Fruit fly (Drosophila melanogaster) whole organism, embryonic: ENCODE data around the gene CG18281.
A peak's percentile ranks its signal among the peaks of the same experiment; 100 is the strongest.

Source experiments
- Abd-B ChIP-seq: fragments of 200-800 bp; sonication (Bioruptor generic); optimal IDR thresholded peaks from 2 replicates; lab custom pipeline; 2018; ENCODE audit warnings: missing biosample characterization, mild to moderate bottlenecking, missing genetic modification characterization, moderate library complexity
- Ada2b ChIP-seq: fragments of 200-800 bp; sonication (Bioruptor generic); IDR thresholded peaks from 2 replicates; pipeline ENCODE4 v1.3.6; 2022; ENCODE audit warnings: missing biosample characterization, missing genetic modification characterization
- Atf3 ChIP-seq: fragments of 200-800 bp; sonication (Bioruptor generic); optimal IDR thresholded peaks from 3 replicates; lab custom pipeline; 2016; ENCODE audit warnings: missing biosample characterization, missing genetic modification characterization
- C15 ChIP-seq: fragments of 200-800 bp; sonication (Bioruptor generic); IDR thresholded peaks from 3 replicates; pipeline ENCODE4 v1.3.6; 2022; ENCODE audit warnings: missing biosample characterization, missing genetic modification characterization
- CG10654 ChIP-seq: fragments of 200-800 bp; sonication (Bioruptor generic); optimal IDR thresholded peaks from 2 replicates; lab custom pipeline; 2016; ENCODE audit warnings: missing biosample characterization, missing genetic modification characterization
- CG11560 ChIP-seq: fragments of 200-800 bp; sonication (Bioruptor generic); IDR thresholded peaks from 3 replicates; pipeline ENCODE4 v1.3.6; 2022; ENCODE audit warnings: missing biosample characterization, missing genetic modification characterization
- CG11723 ChIP-seq: fragments of 200-800 bp; sonication (Bioruptor generic); optimal IDR thresholded peaks from 2 replicates; lab custom pipeline; 2017; ENCODE audit warnings: missing biosample characterization, mild to moderate bottlenecking, missing genetic modification characterization
- CG12299 ChIP-seq: fragments of 200-800 bp; sonication (Bioruptor generic); optimal IDR thresholded peaks from 2 replicates; lab custom pipeline; 2018; ENCODE audit warnings: missing biosample characterization, mild to moderate bottlenecking, missing genetic modification characterization
- CG14050 ChIP-seq: fragments of 200-800 bp; sonication (Bioruptor generic); IDR thresholded peaks from 3 replicates; pipeline ENCODE4 v1.3.6; 2022; ENCODE audit warnings: missing biosample characterization, missing genetic modification characterization
- CG3163 ChIP-seq: fragments of 200-800 bp; sonication (Bioruptor generic); optimal IDR thresholded peaks from 3 replicates; lab custom pipeline; 2016; ENCODE audit warnings: missing biosample characterization, missing genetic modification characterization
- CG5180 ChIP-seq: fragments of 200-800 bp; sonication (Bioruptor generic); optimal IDR thresholded peaks from 3 replicates; lab custom pipeline; 2017; ENCODE audit warnings: missing biosample characterization, missing genetic modification characterization, mild to moderate bottlenecking, moderate library complexity, missing genetic modification reagents
- CG7745 ChIP-seq: fragments of 200-800 bp; sonication (Bioruptor generic); optimal IDR thresholded peaks from 2 replicates; lab custom pipeline; 2018; ENCODE audit warnings: missing biosample characterization, mild to moderate bottlenecking, missing genetic modification characterization, moderate library complexity
- CG9876 ChIP-seq: fragments of 200-800 bp; sonication (Bioruptor generic); optimal IDR thresholded peaks from 2 replicates; lab custom pipeline; 2016; ENCODE audit warnings: missing biosample characterization, missing genetic modification characterization
- Drgx ChIP-seq: fragments of 200-800 bp; sonication (Bioruptor generic); IDR thresholded peaks from 2 replicates; pipeline ENCODE4 v1.3.6; 2022; ENCODE audit warnings: missing biosample characterization, missing genetic modification characterization
- Elba2 ChIP-seq: fragments of 200-800 bp; sonication (Bioruptor generic); optimal IDR thresholded peaks from 3 replicates; lab custom pipeline; 2016; ENCODE audit warnings: missing biosample characterization, missing genetic modification characterization
- Gug ChIP-seq: fragments of 200-800 bp; sonication (Bioruptor generic); IDR thresholded peaks from 4 replicates; pipeline ENCODE4 v1.3.6; 2022; ENCODE audit warnings: missing biosample characterization, missing genetic modification characterization
- Hr3 ChIP-seq: fragments of 200-800 bp; sonication (Bioruptor generic); optimal IDR thresholded peaks from 3 replicates; lab custom pipeline; 2016; ENCODE audit warnings: missing biosample characterization, missing genetic modification characterization
- Hr78 ChIP-seq, 2 experiments: fragments of 200-800 bp in 1 of 2; fragments of >200 bp in 1 of 2; sonication (Bioruptor generic) in 1 of 2; optimal IDR thresholded peaks; 2 replicates each; lab custom pipeline; 2017 to 2019; ENCODE audit warnings: missing biosample characterization in 2 of 2, missing genetic modification characterization in 2 of 2, mild to moderate bottlenecking in 1 of 2, moderate library complexity in 1 of 2
- Jarid2 ChIP-seq: fragments of 200-800 bp; sonication (Bioruptor generic); optimal IDR thresholded peaks from 3 replicates; lab custom pipeline; 2017; ENCODE audit warnings: mild to moderate bottlenecking, missing biosample characterization, missing genetic modification reagents, missing genetic modification characterization
- MBD-R2 ChIP-seq: fragments of 200-800 bp; sonication (Bioruptor generic); IDR thresholded peaks from 2 replicates; pipeline ENCODE4 v1.3.6; 2022; ENCODE audit warnings: missing biosample characterization, missing genetic modification characterization
- Max ChIP-seq: fragments of 200-800 bp; sonication (Bioruptor generic); optimal IDR thresholded peaks from 2 replicates; lab custom pipeline; 2016; ENCODE audit warnings: missing biosample characterization, mild to moderate bottlenecking, missing genetic modification characterization
- NK7.1 ChIP-seq: fragments of 200-800 bp; sonication (Bioruptor generic); optimal IDR thresholded peaks from 3 replicates; lab custom pipeline; 2016; ENCODE audit warnings: missing biosample characterization, missing genetic modification characterization
- Oli ChIP-seq: fragments of 200-800 bp; sonication (Bioruptor generic); optimal IDR thresholded peaks from 2 replicates; lab custom pipeline; 2018; ENCODE audit warnings: missing biosample characterization, mild to moderate bottlenecking, missing genetic modification characterization, moderate library complexity
- Poxn ChIP-seq: fragments of 200-800 bp; sonication (Bioruptor generic); IDR thresholded peaks from 2 replicates; pipeline ENCODE4 v1.3.6; 2022; ENCODE audit warnings: missing biosample characterization, missing genetic modification characterization
- Rfx ChIP-seq: fragments of 200-800 bp; sonication (Bioruptor generic); IDR thresholded peaks from 2 replicates; pipeline ENCODE4 v1.3.6; 2022; ENCODE audit warnings: missing biosample characterization, missing genetic modification characterization
- Side ChIP-seq: fragments of 200-800 bp; sonication (Bioruptor generic); optimal IDR thresholded peaks from 2 replicates; lab custom pipeline; 2016; ENCODE audit warnings: missing biosample characterization, missing genetic modification characterization
- br ChIP-seq: fragments of >200 bp; optimal IDR thresholded peaks from 2 replicates; lab custom pipeline; 2017
- cato ChIP-seq: fragments of 200-800 bp; sonication (Bioruptor generic); optimal IDR thresholded peaks from 2 replicates; lab custom pipeline; 2016; ENCODE audit warnings: missing biosample characterization, missing genetic modification characterization, borderline replicate concordance
- chm ChIP-seq: fragments of 200-800 bp; sonication (Bioruptor generic); IDR thresholded peaks from 2 replicates; pipeline ENCODE4 v1.3.6; 2022; ENCODE audit warnings: missing biosample characterization, missing genetic modification characterization
- corto ChIP-seq: fragments of 200-800 bp; sonication (Bioruptor generic); optimal IDR thresholded peaks from 2 replicates; lab custom pipeline; 2016; ENCODE audit warnings: missing biosample characterization, mild to moderate bottlenecking, missing genetic modification characterization, moderate library complexity
- crc ChIP-seq: fragments of 200-800 bp; sonication (Bioruptor generic); optimal IDR thresholded peaks from 2 replicates; lab custom pipeline; 2016; ENCODE audit warnings: missing biosample characterization, missing genetic modification characterization
- dan ChIP-seq: fragments of 200-800 bp; sonication (Bioruptor generic); IDR thresholded peaks from 2 replicates; pipeline ENCODE4 v1.3.6; 2022; ENCODE audit warnings: missing biosample characterization, missing genetic modification characterization
- dimm ChIP-seq: fragments of 200-800 bp; sonication (Bioruptor generic); IDR thresholded peaks from 2 replicates; pipeline ENCODE4 v1.3.6; 2022; ENCODE audit warnings: missing biosample characterization, missing genetic modification characterization
- exex ChIP-seq: fragments of 200-800 bp; sonication (Bioruptor generic); optimal IDR thresholded peaks from 4 replicates; lab custom pipeline; 2018; ENCODE audit warnings: missing biosample characterization, mild to moderate bottlenecking, missing genetic modification characterization, moderate library complexity
- gsb-n ChIP-seq: fragments of 200-800 bp; sonication (Bioruptor generic); optimal IDR thresholded peaks from 3 replicates; lab custom pipeline; 2018; ENCODE audit warnings: missing biosample characterization, mild to moderate bottlenecking, missing genetic modification characterization
- gt ChIP-seq: fragments of 200-800 bp; sonication (Bioruptor generic); IDR thresholded peaks from 2 replicates; pipeline ENCODE4 v1.3.6; 2022; ENCODE audit warnings: missing biosample characterization, missing genetic modification characterization
- nau ChIP-seq: fragments of 200-800 bp; sonication (Bioruptor generic); optimal IDR thresholded peaks from 3 replicates; lab custom pipeline; 2017; ENCODE audit warnings: missing biosample characterization, mild to moderate bottlenecking, missing genetic modification characterization, missing genetic modification reagents
- nmo ChIP-seq: fragments of 200-800 bp; sonication (Bioruptor generic); optimal IDR thresholded peaks from 2 replicates; lab custom pipeline; 2018; ENCODE audit warnings: missing biosample characterization, mild to moderate bottlenecking, missing genetic modification characterization, moderate library complexity
- nom ChIP-seq: fragments of 200-800 bp; sonication (Bioruptor generic); optimal IDR thresholded peaks from 2 replicates; lab custom pipeline; 2017; ENCODE audit warnings: missing biosample characterization, missing genetic modification characterization, mild to moderate bottlenecking, moderate library complexity, missing genetic modification reagents
- oc ChIP-seq: fragments of 200-800 bp; sonication (Bioruptor generic); optimal IDR thresholded peaks from 2 replicates; lab custom pipeline; 2018; ENCODE audit warnings: missing biosample characterization, mild to moderate bottlenecking, missing genetic modification characterization, moderate library complexity
- otp ChIP-seq: fragments of 200-800 bp; sonication (Bioruptor generic); IDR thresholded peaks from 3 replicates; pipeline ENCODE4, ENCODE4 v1.3.6; 2022; ENCODE audit warnings: missing biosample characterization, missing genetic modification characterization
- prd ChIP-seq, 3 experiments: fragments of >200 bp in 2 of 3; fragments of 200-800 bp in 1 of 3; sonication (Bioruptor generic) in 1 of 3; optimal IDR thresholded peaks in 2 of 3; IDR thresholded peaks in 1 of 3; 2 replicates in 2 of 3; 3 replicates in 1 of 3; pipeline versions ENCODE4 v1.3.6 to Lab custom; 2017 to 2022; ENCODE audit warnings: missing biosample characterization in 1 of 3, missing genetic modification characterization in 1 of 3
- repo ChIP-seq: fragments of 200-800 bp; sonication (Bioruptor generic); optimal IDR thresholded peaks from 2 replicates; lab custom pipeline; 2016; ENCODE audit warnings: missing biosample characterization, missing genetic modification characterization
- run ChIP-seq: fragments of 200-800 bp; sonication (Bioruptor generic); optimal IDR thresholded peaks from 3 replicates; lab custom pipeline; 2018; ENCODE audit warnings: missing biosample characterization, mild to moderate bottlenecking, missing genetic modification characterization
- sens-2 ChIP-seq: fragments of 200-800 bp; sonication (Bioruptor generic); IDR thresholded peaks from 2 replicates; pipeline ENCODE4 v1.3.6; 2022; ENCODE audit warnings: missing biosample characterization, missing genetic modification characterization
- shn ChIP-seq: fragments of 200-800 bp; sonication (Bioruptor generic); optimal IDR thresholded peaks from 3 replicates; lab custom pipeline; 2016; ENCODE audit warnings: missing biosample characterization, missing genetic modification characterization
- sr ChIP-seq: fragments of 200-800 bp; sonication (Bioruptor generic); IDR thresholded peaks from 3 replicates; pipeline ENCODE4 v1.3.6; 2022; ENCODE audit warnings: missing biosample characterization, missing genetic modification characterization
- stwl ChIP-seq: fragments of 200-800 bp; sonication (Bioruptor generic); optimal IDR thresholded peaks from 3 replicates; lab custom pipeline; 2018; ENCODE audit warnings: missing biosample characterization, mild to moderate bottlenecking, missing genetic modification characterization, moderate library complexity
- tin ChIP-seq: fragments of 200-800 bp; sonication (Bioruptor generic); optimal IDR thresholded peaks from 3 replicates; lab custom pipeline; 2016; ENCODE audit warnings: missing biosample characterization, missing genetic modification characterization
- tio ChIP-seq: fragments of 200-800 bp; sonication (Bioruptor generic); optimal IDR thresholded peaks from 2 replicates; lab custom pipeline; 2017; ENCODE audit warnings: missing biosample characterization, missing genetic modification characterization, inconsistent platforms
- vfl ChIP-seq: fragments of 200-800 bp; sonication (Bioruptor generic); optimal IDR thresholded peaks from 2 replicates; lab custom pipeline; 2016; ENCODE audit warnings: missing biosample characterization, missing genetic modification characterization

Gene CG18281

dm6 chr3L:20470991-20471498 is 28.6 kb upstream of the CG18281 start (continued):
- TF ChIP-seq cato (no peak), Max (GFP tag; lab: Kevin White, UChicago) (peak; percentile 55), Atf3 (GFP tag; lab: Kevin White, UChicago) (no peak), chm (GFP tag; lab: Robert Waterston, UW) (peak; percentile 53; the same call in 1 of the 2 replicates), Ada2b (GFP tag; lab: Robert Waterston, UW) (peak; percentile 68), Rfx (GFP tag; lab: Robert Waterston, UW) (peak; percentile 49; the same call in 1 of the 2 replicates), exex (tag; lab: Kevin White, UChicago) (peak; percentile 89), stwl (no peak), dan (GFP tag; lab: Robert Waterston, UW) (no peak), tin (GFP tag; lab: Kevin White, UChicago) (peak; percentile 48), CG12299 (tag; lab: Kevin White, UChicago) (no peak), CG3163 (no peak), NK7.1 (GFP tag; lab: Kevin White, UChicago) (no peak), repo (GFP tag; lab: Kevin White, UChicago) (no peak), Poxn (no peak), gsb-n (tag; lab: Kevin White, UChicago) (peak; percentile 42), tio (GFP tag; lab: Kevin White, UChicago) (peak; percentile 3), Abd-B (GFP tag; lab: Kevin White, UChicago) (no peak), Gug (GFP tag; lab: Robert Waterston, UW) (no peak), vfl (GFP tag; lab: Kevin White, UChicago) (no peak), dimm (GFP tag; lab: Robert Waterston, UW) (no peak), CG7745 (tag; lab: Kevin White, UChicago) (no peak), CG9876 (GFP tag; lab: Kevin White, UChicago) (no peak), Hr78 (GFP tag; optimal IDR thresholded peaks at IDR 0.05; lab: Kevin White, UChicago) (no peak), crc (GFP tag; lab: Kevin White, UChicago) (no peak), otp (GFP tag; lab: Robert Waterston, UW) (no peak), gt (GFP tag; lab: Robert Waterston, UW) (no peak), nom (GFP tag; lab: Kevin White, UChicago) (no peak), oc (tag; lab: Kevin White, UChicago) (peak; percentile 14), run (tag; lab: Kevin White, UChicago) (peak; percentile 45), Jarid2 (GFP tag; lab: Kevin White, UChicago) (peak; percentile 9), Oli (tag; lab: Kevin White, UChicago) (peak; percentile 68), CG11723 (GFP tag; lab: Kevin White, UChicago) (no peak), prd (optimal IDR thresholded peaks at IDR 0.05; lab: Kevin White, UChicago) (no peak), prd (GFP tag; IDR thresholded peaks at IDR 0.05; lab: Robert Waterston, UW) (peak; percentile 61; the same call in 2 of the 3 replicates), sr (GFP tag; lab: Robert Waterston, UW) (peak; percentile 62; the same call in 2 of the 3 replicates), CG10654 (GFP tag; lab: Kevin White, UChicago) (peak; percentile 29), corto (GFP tag; lab: Kevin White, UChicago) (no peak), Side (GFP tag; lab: Kevin White, UChicago) (no peak), nau (GFP tag; lab: Kevin White, UChicago) (peak; percentile 11), C15 (no peak), MBD-R2 (GFP tag; lab: Robert Waterston, UW) (peak; percentile 30; the same call in 1 of the 2 replicates), nmo (GFP tag; lab: Kevin White, UChicago) (peak; percentile 23), Elba2 (no peak), br (lab: Kevin White, UChicago) (no peak), Hr3 (GFP tag; lab: Kevin White, UChicago) (peak; percentile 13), sens-2 (GFP tag; lab: Robert Waterston, UW) (peak; percentile 44; the same call in 1 of the 2 replicates), shn (GFP tag; lab: Kevin White, UChicago) (no peak), CG14050 (GFP tag; lab: Robert Waterston, UW) (peak; percentile 58), CG5180 (peak; percentile 81), CG11560 (tag; lab: Robert Waterston, UW) (no peak), Drgx (GFP tag; lab: Robert Waterston, UW) (peak; percentile 72)
